Fruit fly (Drosophila melanogaster) whole organism, pupa: ENCODE measurements around the gene Cpr65Au.

Experiments
- CG10348 ChIP-seq: fragments of 200-800 bp; sonication (Bioruptor generic); IDR thresholded peaks from 2 replicates; pipeline ENCODE4 v1.3.6; 2022; ENCODE audit warnings: missing biosample characterization, missing genetic modification characterization
- CG12605 ChIP-seq: fragments of 200-800 bp; sonication (Bioruptor generic); IDR thresholded peaks from 2 replicates; pipeline ENCODE4 v1.3.6; 2022; ENCODE audit warnings: missing biosample characterization, missing genetic modification characterization
- CG13204 ChIP-seq: fragments of 200-800 bp; sonication (Bioruptor generic); optimal IDR thresholded peaks from 2 replicates; lab custom pipeline; 2018; ENCODE audit warnings: missing biosample characterization, mild to moderate bottlenecking, missing genetic modification characterization, moderate library complexity
- CG14655 ChIP-seq: fragments of 200-800 bp; sonication (Bioruptor generic); optimal IDR thresholded peaks from 3 replicates; lab custom pipeline; 2017; ENCODE audit warnings: mild to moderate bottlenecking, missing biosample characterization, missing genetic modification reagents, missing genetic modification characterization
- CG17806 ChIP-seq: fragments of 200-800 bp; sonication (Bioruptor generic); optimal IDR thresholded peaks from 2 replicates; lab custom pipeline; 2018; ENCODE audit warnings: missing biosample characterization, mild to moderate bottlenecking, missing genetic modification characterization, moderate library complexity
- CG34367 ChIP-seq: fragments of 200-800 bp; sonication (Bioruptor generic); optimal IDR thresholded peaks from 2 replicates; lab custom pipeline; 2018; ENCODE audit warnings: missing biosample characterization, mild to moderate bottlenecking, missing genetic modification characterization
- CG4496 ChIP-seq: fragments of 200-800 bp; sonication (Bioruptor generic); IDR thresholded peaks from 3 replicates; pipeline ENCODE4 v1.3.6; 2022; ENCODE audit warnings: missing biosample characterization, missing genetic modification characterization
- CG8301 ChIP-seq: fragments of 200-800 bp; sonication (Bioruptor generic); optimal IDR thresholded peaks from 2 replicates; lab custom pipeline; 2018; ENCODE audit warnings: missing biosample characterization, mild to moderate bottlenecking, missing genetic modification characterization
- CG9948 ChIP-seq: fragments of 200-800 bp; sonication (Bioruptor generic); optimal IDR thresholded peaks from 2 replicates; lab custom pipeline; 2018; ENCODE audit warnings: missing biosample characterization, mild to moderate bottlenecking, missing genetic modification characterization, moderate library complexity
- Ets98B ChIP-seq: fragments of 200-800 bp; sonication (Bioruptor generic); IDR thresholded peaks from 2 replicates; pipeline ENCODE4 v1.3.6; 2022; ENCODE audit warnings: missing biosample characterization, missing genetic modification characterization
- Pif1A ChIP-seq: fragments of 200-800 bp; sonication (Bioruptor generic); optimal IDR thresholded peaks from 3 replicates; lab custom pipeline; 2016; ENCODE audit warnings: missing biosample characterization, missing genetic modification characterization
- Pif1B ChIP-seq: fragments of 200-800 bp; sonication (Bioruptor generic); optimal IDR thresholded peaks from 3 replicates; lab custom pipeline; 2016; ENCODE audit warnings: missing biosample characterization, missing genetic modification characterization
- Snoo ChIP-seq: fragments of 200-800 bp; sonication (Bioruptor generic); optimal IDR thresholded peaks from 3 replicates; lab custom pipeline; 2017; ENCODE audit warnings: missing biosample characterization, mild to moderate bottlenecking, missing genetic modification characterization, inconsistent platforms

dm6 chr3L:6110673-6111449 lies 21.0 kb downstream of the Cpr65Au start:
- TF ChIP-seq CG17806 (no peak), Ets98B (GFP tag; lab: Robert Waterston, UW) (no peak), CG14655 (GFP tag; lab: Kevin White, UChicago) (no peak), CG4496 (no peak), CG9948 (tag; lab: Kevin White, UChicago) (no peak), CG12605 (GFP tag; lab: Robert Waterston, UW) (no peak), CG13204 (GFP tag; lab: Kevin White, UChicago) (no peak), Pif1A (GFP tag; lab: Kevin White, UChicago) (no peak), Snoo (tag; lab: Kevin White, UChicago) (no peak), CG34367 (no peak), CG8301 (tag; lab: Kevin White, UChicago) (no peak), Pif1B (GFP tag; lab: Kevin White, UChicago) (no peak), CG10348 (GFP tag; lab: Robert Waterston, UW) (no peak)
